Worm (Caenorhabditis elegans): Measurements from ENCODE around the gene ugt-43.

ce11 chrIV:10449799-10450198 lies 14.6 kb upstream of the ugt-43 start, which contains the start of gene F13B12.4:
- TF ChIP-seq pag-3 (tag; optimal IDR thresholded peaks at IDR 0.05; ENCODE audit: borderline replicate concordance, insufficient read depth) = no peak
- TF ChIP-seq ama-1 (optimal IDR thresholded peaks at IDR 0.05) = no peak
- no peak for TF ChIP-seq hpl-2 (GFP tag; optimal IDR thresholded peaks at IDR 0.05)
- TF ChIP-seq tbx-2 (tag; optimal IDR thresholded peaks at IDR 0.05) = no peak
- TF ChIP-seq C34B4.2 (tag; optimal IDR thresholded peaks at IDR 0.05) = no peak
- TF ChIP-seq zip-4 (GFP tag; optimal IDR thresholded peaks at IDR 0.05) = no peak
- TF ChIP-seq mdl-1 (tag; optimal IDR thresholded peaks at IDR 0.05) = no peak
